Worm (Caenorhabditis elegans): Measurements from ENCODE around the gene clec-229.

clec-229 gene

ce11 chrV:15352376-15352775 is 11.1 kb upstream of the clec-229 start, which contains the start of gene srx-58:
TSS of gene srx-58 (plus strand) at chrV:15352676.
- TF ChIP-seq spr-3 (GFP tag; optimal IDR thresholded peaks at IDR 0.05) (no peak), ceh-44 (GFP tag; IDR thresholded peaks at IDR 0.05) (no peak), F44E2.7 (GFP tag; IDR thresholded peaks at IDR 0.05) (no peak), madf-9 (GFP tag; conservative IDR thresholded peaks at IDR 0.05) (no peak), ama-1 (optimal IDR thresholded peaks at IDR 0.05) (no peak), ceh-20 (GFP tag; IDR thresholded peaks at IDR 0.05) (no peak), ces-1 (GFP tag; optimal IDR thresholded peaks at IDR 0.05) (no peak), daf-19 (GFP tag; conservative IDR thresholded peaks at IDR 0.05) (no peak), snpc-4 (tag; optimal IDR thresholded peaks at IDR 0.05) (no peak), T20F7.1 (GFP tag; optimal IDR thresholded peaks at IDR 0.05) (no peak), sdz-12 (GFP tag; optimal IDR thresholded peaks at IDR 0.05) (no peak), madf-5 (GFP tag; IDR thresholded peaks at IDR 0.05) (no peak), rbr-2 (tag; optimal IDR thresholded peaks at IDR 0.05) (no peak), nhr-76 (tag; optimal IDR thresholded peaks at IDR 0.05) (no peak), ceh-62 (tag; optimal IDR thresholded peaks at IDR 0.05) (no peak), mdt-29 (GFP tag; IDR thresholded peaks at IDR 0.05) (no peak), unc-62 (GFP tag; optimal IDR thresholded peaks at IDR 0.05 in 1 of 2) (no peak), unc-62 (tag; optimal IDR thresholded peaks at IDR 0.05) (no peak)

- TF ChIP-seq snpc-4 (tag; optimal IDR thresholded peaks at IDR 0.05) (no peak), hmg-1.1 (GFP tag; IDR thresholded peaks at IDR 0.05) (no peak), zag-1 (tag; optimal IDR thresholded peaks at IDR 0.05) (no peak), mdt-29 (GFP tag; IDR thresholded peaks at IDR 0.05) (no peak), F37D6.2 (tag; optimal IDR thresholded peaks at IDR 0.05) (no peak), aly-2 (tag; optimal IDR thresholded peaks at IDR 0.05) (no peak), skn-1 (tag; optimal IDR thresholded peaks at IDR 0.05) (no peak), unc-39 (tag; optimal IDR thresholded peaks at IDR 0.05) (no peak), daf-12 (tag; optimal IDR thresholded peaks at IDR 0.05) (no peak), T20F7.1 (GFP tag; optimal IDR thresholded peaks at IDR 0.05) (no peak), nhr-6 (tag; optimal IDR thresholded peaks at IDR 0.05) (no peak), daf-19 (GFP tag; conservative IDR thresholded peaks at IDR 0.05) (no peak), aha-1 (tag) (no peak), gei-8 (GFP tag; optimal IDR thresholded peaks at IDR 0.05) (no peak), F10B5.3 (tag; optimal IDR thresholded peaks at IDR 0.05) (no peak), T26A8.4 (GFP tag; IDR thresholded peaks at IDR 0.05) (no peak), lin-13 (GFP tag; optimal IDR thresholded peaks at IDR 0.05) (no peak), tra-1 (GFP tag; IDR thresholded peaks at IDR 0.05) (no peak), F44E2.7 (GFP tag; IDR thresholded peaks at IDR 0.05) (no peak)
These were observed 9.3 kb upstream of the clec-229 start, which contains the start of gene clec-231 for ce11 chrV:15350615-15351014. TSS of gene clec-231 (minus strand) at chrV:15350715.

ce11 chrV:15349044-15349443 is 7.7 kb upstream of the clec-229 start, which contains the start of gene clec-230:
TSS of gene clec-230 (minus strand) at chrV:15349144.
- TF ChIP-seq ZK337.2 (GFP tag; IDR thresholded peaks at IDR 0.05): no peak
- TF ChIP-seq unc-62 (GFP tag; optimal IDR thresholded peaks at IDR 0.05 in 1 of 2): peak in 1 of 2 experiments; percentile 64
- TF ChIP-seq unc-62 (tag; optimal IDR thresholded peaks at IDR 0.05): no peak

DNA sequence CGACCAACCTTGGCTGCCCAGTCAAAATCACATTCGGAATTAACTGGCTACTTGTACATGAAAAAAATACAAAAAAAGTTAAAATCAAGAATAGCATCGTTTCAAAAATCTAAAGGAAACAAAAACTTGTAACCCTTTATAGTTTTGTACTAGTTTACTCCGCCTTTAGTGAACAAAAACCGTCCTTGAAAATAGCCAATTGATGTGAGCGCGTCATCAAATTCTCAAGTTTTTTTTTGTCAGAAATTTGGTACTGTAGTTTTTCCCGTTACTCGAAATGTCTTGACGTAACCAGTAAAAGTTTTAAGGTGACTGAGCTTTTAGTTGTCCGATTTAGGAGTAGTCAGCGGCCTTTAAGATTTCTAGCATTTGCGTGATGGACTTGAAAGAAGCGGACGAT is 6.0 kb upstream of the clec-229 start, which contains the start of gene C29F3.3:
Gene C29F3.3, minus strand, starts transcription at position 101 of the 400 bp plus-strand sequence.
- no peak for TF ChIP-seq skn-1 (tag; optimal IDR thresholded peaks at IDR 0.05)
- TF ChIP-seq jun-1 (tag; optimal IDR thresholded peaks at IDR 0.05): no peak
- TF ChIP-seq attf-4 (tag; optimal IDR thresholded peaks at IDR 0.05): no peak
- TF ChIP-seq madf-9 (GFP tag; conservative IDR thresholded peaks at IDR 0.05): no peak
- TF ChIP-seq mdt-29 (GFP tag; IDR thresholded peaks at IDR 0.05): no peak
- TF ChIP-seq dpl-1 (GFP tag; optimal IDR thresholded peaks at IDR 0.05): no peak
- TF ChIP-seq dmd-8 (GFP tag; IDR thresholded peaks at IDR 0.05): no peak
- no peak for TF ChIP-seq dve-1 (tag; optimal IDR thresholded peaks at IDR 0.05; ENCODE audit: insufficient read depth)
- no peak for TF ChIP-seq daf-8 (GFP tag; IDR thresholded peaks at IDR 0.05)
- TF ChIP-seq pqm-1 (tag; optimal IDR thresholded peaks at IDR 0.05): no peak
- TF ChIP-seq ceh-44 (GFP tag; IDR thresholded peaks at IDR 0.05): no peak
- TF ChIP-seq mdl-1 (tag; optimal IDR thresholded peaks at IDR 0.05): no peak
- TF ChIP-seq hlh-11 (tag; optimal IDR thresholded peaks at IDR 0.05): no peak
- TF ChIP-seq nhr-111 (GFP tag; optimal IDR thresholded peaks at IDR 0.05): no peak
- TF ChIP-seq sdz-12 (GFP tag; optimal IDR thresholded peaks at IDR 0.05): no peak
- no peak for TF ChIP-seq Y75B8A.6 (GFP tag; IDR thresholded peaks at IDR 0.05)
- no peak for TF ChIP-seq ceh-32 (tag; optimal IDR thresholded peaks at IDR 0.05; ENCODE audit: poor library complexity)
- TF ChIP-seq R02D3.7 (tag; optimal IDR thresholded peaks at IDR 0.05): no peak
- no peak for TF ChIP-seq zip-11 (GFP tag; IDR thresholded peaks at IDR 0.05)
